Worm (Caenorhabditis elegans): ENCODE results near the gene sri-65.

DNA sequence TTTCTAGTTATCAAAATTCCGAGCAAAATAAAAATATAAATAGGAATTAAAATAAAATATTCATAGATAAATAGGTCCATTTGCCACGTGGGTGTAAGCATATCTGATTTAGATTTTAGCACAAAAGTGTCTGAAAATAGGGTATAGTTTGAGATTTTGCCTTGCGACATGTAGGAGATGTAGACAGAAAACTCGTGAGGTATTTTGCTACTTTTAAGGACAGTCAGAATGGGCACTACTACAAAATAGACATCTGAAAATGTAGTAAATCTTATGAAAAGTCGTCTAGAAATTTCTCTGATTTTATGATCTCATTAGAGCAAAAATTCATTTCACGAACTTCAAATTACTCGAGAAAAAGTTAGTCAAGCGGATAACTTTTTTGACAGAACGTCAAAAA lies 13.5 kb downstream of the sri-65 start, which contains the start of gene srv-34:
- TF ChIP-seq snpc-4 (GFP tag; optimal IDR thresholded peaks at IDR 0.05), result no peak
- no peak for TF ChIP-seq snpc-4 (tag; optimal IDR thresholded peaks at IDR 0.05)
- no peak for TF ChIP-seq F22D6.2 (tag; optimal IDR thresholded peaks at IDR 0.05)
- TF ChIP-seq Y95B8A.8 (GFP tag; IDR thresholded peaks at IDR 0.05), result no peak
- no peak for TF ChIP-seq ztf-28 (GFP tag; IDR thresholded peaks at IDR 0.05)
